Worm (Caenorhabditis elegans): ENCODE measurements around the gene R13H4.2.

R13H4.2 gene

DNA sequence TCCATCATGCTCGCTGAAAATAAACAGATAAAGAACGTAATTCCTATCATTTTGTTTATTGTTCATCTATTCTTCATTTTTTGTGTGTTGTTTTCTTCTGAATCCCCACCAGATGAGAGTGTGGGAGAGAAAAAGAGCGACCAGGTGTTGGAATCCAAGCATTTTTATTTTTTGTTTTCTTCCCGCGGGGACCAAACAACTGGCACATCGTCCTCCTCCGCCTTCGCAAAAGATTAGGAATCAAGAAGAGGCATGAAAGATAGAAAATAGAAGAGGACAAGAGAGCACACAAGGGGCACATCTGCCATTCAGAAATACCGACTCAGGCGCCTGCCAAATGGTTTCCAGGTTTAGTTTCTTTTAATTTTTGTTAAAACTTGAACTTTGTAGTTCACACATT is at the start of gene R13H4.2:
Gene R13H4.2 (plus strand): TSS at position 319 of the 400 bp plus-strand sequence.
- TF ChIP-seq ztf-29 (GFP tag; IDR thresholded peaks at IDR 0.05) (no peak), ztf-23 (GFP tag; IDR thresholded peaks at IDR 0.05) (no peak), ref-1 (GFP tag; conservative IDR thresholded peaks at IDR 0.05) (no peak), cog-1 (tag; optimal IDR thresholded peaks at IDR 0.05) (no peak), flt-1 (GFP tag; IDR thresholded peaks at IDR 0.05) (no peak), T22C8.4 (GFP tag; IDR thresholded peaks at IDR 0.05) (no peak)

DNA sequence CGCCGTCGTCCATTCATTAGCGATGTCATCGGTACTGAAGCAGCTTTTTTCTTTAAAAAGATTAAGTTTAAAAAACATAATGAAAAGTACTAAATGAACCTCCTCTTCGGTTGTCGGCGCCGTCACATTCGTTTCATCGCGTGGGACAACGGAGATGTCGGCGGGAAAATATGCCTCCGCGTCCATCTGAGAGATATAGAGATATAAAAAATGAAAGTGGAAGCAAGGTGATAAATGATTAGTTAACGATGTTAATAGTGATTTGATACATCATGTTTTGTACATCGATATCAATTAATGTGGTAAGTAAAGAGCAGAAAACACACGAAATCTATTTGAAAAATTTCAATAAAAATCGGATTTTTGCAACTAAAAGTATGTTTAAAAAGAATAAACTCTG is 48.9 kb upstream of the R13H4.2 start, which contains the start of gene F55A11.7:
Gene F55A11.7 (minus strand): TSS at position 186 of the 400 bp plus-strand sequence.
- no peak for TF ChIP-seq T22C8.4 (GFP tag; IDR thresholded peaks at IDR 0.05)
- TF ChIP-seq flt-1 (GFP tag; IDR thresholded peaks at IDR 0.05), result no peak
- no peak for TF ChIP-seq klf-2 (GFP tag; conservative IDR thresholded peaks at IDR 0.05)
- TF ChIP-seq ztf-23 (GFP tag; IDR thresholded peaks at IDR 0.05), result no peak
- TF ChIP-seq tab-1 (GFP tag; IDR thresholded peaks at IDR 0.05), result no peak
- TF ChIP-seq med-1 (GFP tag; optimal IDR thresholded peaks at IDR 0.05; ENCODE audit: insufficient read depth), result no peak
- TF ChIP-seq cog-1 (tag; optimal IDR thresholded peaks at IDR 0.05), result no peak

DNA sequence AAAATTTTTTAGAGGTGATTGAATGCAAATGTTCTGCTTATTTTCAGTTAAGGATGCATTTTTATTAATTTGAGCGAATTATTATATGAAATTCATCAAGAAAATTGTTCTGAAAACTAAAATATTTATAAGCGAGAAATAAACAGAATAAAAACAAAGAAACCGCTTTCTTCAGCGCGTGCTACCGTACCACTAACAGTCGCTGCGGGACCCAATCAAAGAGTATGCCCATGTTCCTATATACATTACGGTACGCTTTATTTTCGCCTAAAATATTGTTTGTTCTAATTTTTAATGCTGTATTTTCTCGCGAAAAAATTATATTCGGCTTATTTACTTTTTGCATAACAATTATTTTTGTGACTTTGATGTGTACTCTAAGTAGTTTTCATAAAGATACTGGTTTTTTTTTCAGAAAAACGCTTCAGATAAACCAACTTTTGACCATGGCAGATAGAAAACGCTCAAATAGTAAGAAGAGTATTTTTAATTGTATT is 48.4 kb upstream of the R13H4.2 start, which contains the start of gene F55A11.8:
Gene F55A11.8 (plus strand): TSS at position 447 of the 497 bp plus-strand sequence.
- TF ChIP-seq ztf-23 (GFP tag; IDR thresholded peaks at IDR 0.05) (no peak), cog-1 (tag; optimal IDR thresholded peaks at IDR 0.05) (no peak), ref-1 (GFP tag; conservative IDR thresholded peaks at IDR 0.05) (no peak), tab-1 (GFP tag; IDR thresholded peaks at IDR 0.05) (no peak), med-1 (GFP tag; optimal IDR thresholded peaks at IDR 0.05; ENCODE audit: insufficient read depth) (no peak), klf-2 (GFP tag; conservative IDR thresholded peaks at IDR 0.05) (no peak), flt-1 (GFP tag; IDR thresholded peaks at IDR 0.05) (no peak), ztf-29 (GFP tag; IDR thresholded peaks at IDR 0.05) (no peak), T22C8.4 (GFP tag; IDR thresholded peaks at IDR 0.05) (no peak)

DNA sequence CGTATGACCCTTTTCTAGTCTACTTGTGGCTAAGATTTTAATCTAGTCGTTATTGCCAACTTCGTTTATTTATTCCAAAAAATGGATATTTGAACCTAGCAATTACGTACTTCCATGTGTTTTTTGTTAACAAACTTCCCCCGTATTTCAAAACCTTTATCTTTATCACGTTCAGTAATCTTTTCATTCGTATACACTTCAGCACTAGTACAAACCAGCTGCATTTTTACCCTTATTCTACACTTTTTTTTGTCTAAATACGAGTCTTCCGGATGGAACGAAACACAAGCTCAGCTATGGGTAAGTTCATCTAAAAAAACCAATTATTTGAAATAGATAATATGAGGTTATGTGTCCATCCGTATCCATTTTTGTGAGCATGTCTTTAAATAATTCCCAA is 46.7 kb upstream of the R13H4.2 start, which contains the start of gene D2023.1:
Gene D2023.1 (plus strand): TSS at position 77 of the 400 bp plus-strand sequence.
- no peak for TF ChIP-seq T22C8.4 (GFP tag; IDR thresholded peaks at IDR 0.05)

DNA sequence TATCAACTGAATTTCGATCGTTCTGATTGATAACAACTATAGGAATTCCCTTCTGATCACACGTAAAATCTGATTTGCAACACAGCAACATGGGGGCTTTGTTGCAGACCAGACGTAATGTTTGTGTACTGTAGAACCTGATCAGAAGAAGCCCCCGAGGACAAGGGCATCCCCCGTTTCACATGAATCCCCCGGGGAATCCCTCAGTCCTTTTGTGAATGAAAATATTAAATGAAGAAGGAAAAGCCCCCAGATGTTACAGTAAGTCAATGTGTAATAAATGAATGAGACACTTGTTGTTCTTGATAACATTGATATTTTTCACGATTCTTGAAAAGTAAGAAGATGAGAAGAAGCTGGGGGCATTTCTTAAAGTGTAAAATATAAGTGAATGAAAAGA is 42.0 kb upstream of the R13H4.2 start:
- TF ChIP-seq ref-1 (GFP tag; conservative IDR thresholded peaks at IDR 0.05) (no peak), med-1 (GFP tag; optimal IDR thresholded peaks at IDR 0.05; ENCODE audit: insufficient read depth) (no peak)

DNA sequence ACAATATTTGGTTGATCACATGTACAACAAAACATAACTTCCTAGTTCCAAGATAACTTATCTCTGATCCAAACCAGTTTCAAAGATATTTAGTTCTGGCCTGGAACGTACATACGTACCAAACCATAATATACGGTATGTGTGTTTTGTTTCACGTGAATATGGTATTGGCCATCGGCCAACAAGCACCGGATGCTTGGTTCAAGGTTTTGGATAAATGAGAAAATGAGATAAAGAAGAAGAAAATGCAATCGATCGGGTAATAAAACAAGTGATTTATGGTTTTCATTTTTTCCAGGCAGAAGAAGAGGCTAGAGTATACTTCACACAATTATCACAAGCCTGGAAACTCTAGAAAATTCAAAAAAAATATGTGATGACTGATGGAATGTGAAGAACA is 40.8 kb upstream of the R13H4.2 start:
- TF ChIP-seq T22C8.4 (GFP tag; IDR thresholded peaks at IDR 0.05) (no peak), flt-1 (GFP tag; IDR thresholded peaks at IDR 0.05) (no peak)

DNA sequence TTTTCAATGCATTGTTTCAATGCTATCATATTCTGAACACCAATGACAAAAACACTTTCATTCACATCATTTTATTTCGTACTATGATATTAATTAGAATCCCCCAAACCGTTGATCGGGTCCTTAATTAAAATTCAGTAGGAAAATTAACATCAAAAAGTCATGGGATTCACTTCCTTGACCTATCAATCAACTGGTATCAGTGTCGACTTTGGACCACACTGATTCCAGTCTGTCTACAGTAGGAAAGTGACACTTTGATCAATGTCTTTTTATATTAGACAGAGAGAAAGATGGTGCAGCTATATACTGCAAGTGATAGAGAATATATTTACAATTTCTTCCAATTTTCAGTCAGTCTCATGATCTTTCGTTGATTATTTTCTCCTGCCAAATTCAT is 39.8 kb upstream of the R13H4.2 start:
- no peak for TF ChIP-seq ref-1 (GFP tag; conservative IDR thresholded peaks at IDR 0.05)
- no peak for TF ChIP-seq med-1 (GFP tag; optimal IDR thresholded peaks at IDR 0.05; ENCODE audit: insufficient read depth)
- no peak for TF ChIP-seq ztf-23 (GFP tag; IDR thresholded peaks at IDR 0.05)

DNA sequence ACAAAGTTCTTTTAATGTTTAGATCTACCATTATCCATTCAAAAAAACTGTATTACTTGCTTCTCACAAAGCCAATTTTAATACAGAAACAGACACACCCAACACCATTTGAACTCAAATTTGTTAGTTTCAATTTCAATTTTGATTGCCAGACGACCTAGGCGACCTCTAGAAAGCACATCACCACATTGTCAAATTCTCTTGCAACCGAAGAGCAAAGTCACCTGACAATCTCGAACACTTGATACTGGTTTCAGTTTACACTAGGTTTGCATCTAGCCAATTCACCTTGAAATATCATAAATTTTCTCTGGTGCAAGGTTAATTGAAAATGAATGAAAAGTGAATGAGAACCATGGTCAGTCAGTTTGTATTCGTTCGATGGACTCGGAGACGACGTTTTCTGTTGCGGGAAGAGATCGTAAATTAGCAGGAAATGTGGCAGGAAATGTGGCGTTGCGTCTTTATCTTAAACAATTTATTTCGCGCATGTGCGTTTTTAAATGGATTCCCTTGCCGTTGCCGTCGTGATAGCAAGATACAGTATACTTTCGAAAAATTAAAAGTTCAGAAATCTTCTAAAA is 38.8 kb upstream of the R13H4.2 start:
- no peak for TF ChIP-seq med-1 (GFP tag; optimal IDR thresholded peaks at IDR 0.05; ENCODE audit: insufficient read depth)
- TF ChIP-seq cog-1 (tag; optimal IDR thresholded peaks at IDR 0.05), result no peak
- no peak for TF ChIP-seq flt-1 (GFP tag; IDR thresholded peaks at IDR 0.05)
- no peak for TF ChIP-seq ztf-29 (GFP tag; IDR thresholded peaks at IDR 0.05)
- no peak for TF ChIP-seq T22C8.4 (GFP tag; IDR thresholded peaks at IDR 0.05)
- no peak for TF ChIP-seq ref-1 (GFP tag; conservative IDR thresholded peaks at IDR 0.05)
- TF ChIP-seq tab-1 (GFP tag; IDR thresholded peaks at IDR 0.05), result no peak
- TF ChIP-seq ztf-23 (GFP tag; IDR thresholded peaks at IDR 0.05), result no peak

DNA sequence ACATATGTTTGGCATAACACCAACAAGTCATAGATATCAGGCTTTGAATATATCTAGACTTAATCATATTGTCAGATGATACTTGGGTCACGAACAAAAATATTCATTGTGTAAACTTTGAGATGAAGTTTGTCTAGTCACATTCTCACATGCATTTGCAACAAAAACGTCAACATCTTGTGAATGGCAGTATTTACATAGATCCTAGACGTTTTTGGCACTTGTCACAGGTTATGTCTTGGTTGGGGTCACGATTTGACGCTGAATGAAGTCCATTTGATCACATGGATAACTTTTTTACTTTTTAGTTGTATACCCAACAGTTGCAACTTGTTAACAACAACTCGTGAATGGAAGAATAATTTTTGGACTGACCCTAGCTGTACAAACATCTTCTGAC is 37.9 kb upstream of the R13H4.2 start:
- TF ChIP-seq med-1 (GFP tag; optimal IDR thresholded peaks at IDR 0.05; ENCODE audit: insufficient read depth) (no peak), klf-2 (GFP tag; conservative IDR thresholded peaks at IDR 0.05) (no peak), flt-1 (GFP tag; IDR thresholded peaks at IDR 0.05) (no peak), tab-1 (GFP tag; IDR thresholded peaks at IDR 0.05) (no peak)

DNA sequence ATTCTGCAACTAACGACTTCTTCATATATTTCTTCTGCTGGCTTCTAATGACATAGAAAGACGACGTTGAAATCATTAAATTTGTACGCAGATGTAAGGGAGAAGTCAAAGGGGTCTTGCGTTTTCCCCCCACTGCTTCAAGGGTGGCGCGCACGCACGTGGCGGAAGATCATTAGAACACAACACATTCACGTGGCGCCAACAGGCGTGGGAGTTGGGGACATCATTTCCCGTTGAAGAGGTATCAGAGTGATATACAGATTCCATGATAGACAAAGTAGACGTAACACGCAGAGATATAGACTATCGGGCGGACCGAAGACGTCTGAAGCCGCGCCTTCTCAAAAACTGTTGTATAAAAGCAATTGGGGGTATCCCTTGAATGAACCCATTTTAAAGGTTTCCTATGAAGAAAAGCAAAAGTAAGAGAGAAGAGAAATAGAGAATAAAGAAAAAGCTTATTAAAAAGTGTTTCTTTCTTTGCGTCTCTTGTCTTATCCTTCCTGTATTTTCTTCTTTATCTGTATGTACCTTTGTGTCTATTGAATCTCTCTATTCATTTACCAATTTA is 36.9 kb upstream of the R13H4.2 start:
- no peak for TF ChIP-seq ztf-29 (GFP tag; IDR thresholded peaks at IDR 0.05)
- no peak for TF ChIP-seq cog-1 (tag; optimal IDR thresholded peaks at IDR 0.05)
- TF ChIP-seq ztf-23 (GFP tag; IDR thresholded peaks at IDR 0.05), result no peak
- TF ChIP-seq med-1 (GFP tag; optimal IDR thresholded peaks at IDR 0.05; ENCODE audit: insufficient read depth), result no peak
- no peak for TF ChIP-seq ref-1 (GFP tag; conservative IDR thresholded peaks at IDR 0.05)
- no peak for TF ChIP-seq T22C8.4 (GFP tag; IDR thresholded peaks at IDR 0.05)
- no peak for TF ChIP-seq klf-2 (GFP tag; conservative IDR thresholded peaks at IDR 0.05)
- no peak for TF ChIP-seq flt-1 (GFP tag; IDR thresholded peaks at IDR 0.05)
- no peak for TF ChIP-seq tab-1 (GFP tag; IDR thresholded peaks at IDR 0.05)

DNA sequence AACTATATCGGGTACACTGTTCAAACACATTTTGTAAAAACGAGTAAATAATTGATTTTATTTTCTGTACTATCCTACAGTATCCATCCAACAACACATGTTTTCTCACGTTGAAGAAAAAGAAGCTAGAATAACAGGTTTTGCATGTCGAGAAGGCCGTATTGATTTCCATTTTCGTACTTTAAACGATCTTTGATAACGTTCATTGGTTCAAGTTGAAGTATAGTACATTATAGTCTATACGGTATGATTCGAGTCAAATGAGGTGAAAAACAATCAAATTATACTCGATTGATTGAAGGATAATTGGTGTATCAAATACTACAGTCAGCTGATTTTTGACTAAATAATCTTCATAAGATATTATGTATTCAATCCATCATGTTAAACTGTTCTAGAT is 35.7 kb upstream of the R13H4.2 start:
- TF ChIP-seq klf-2 (GFP tag; conservative IDR thresholded peaks at IDR 0.05) (no peak), tab-1 (GFP tag; IDR thresholded peaks at IDR 0.05) (no peak), ztf-29 (GFP tag; IDR thresholded peaks at IDR 0.05) (no peak), cog-1 (tag; optimal IDR thresholded peaks at IDR 0.05) (no peak), T22C8.4 (GFP tag; IDR thresholded peaks at IDR 0.05) (no peak), flt-1 (GFP tag; IDR thresholded peaks at IDR 0.05) (no peak), ztf-23 (GFP tag; IDR thresholded peaks at IDR 0.05) (no peak), ref-1 (GFP tag; conservative IDR thresholded peaks at IDR 0.05) (no peak), med-1 (GFP tag; optimal IDR thresholded peaks at IDR 0.05; ENCODE audit: insufficient read depth) (no peak)
